Worm (Caenorhabditis elegans) whole organism, young adult: ENCODE results near the gene rad-51.
A peak's percentile ranks its signal among the peaks of the same experiment; 100 is the strongest.

Experiments used
- B0261.1 ChIP-seq: sonication (generic microtip); optimal IDR thresholded peaks from 2 replicates; lab custom pipeline; 2016; ENCODE audit warnings: mild to moderate bottlenecking, missing genetic modification characterization, moderate library complexity, missing compliant biosample characterization
- B0336.3 ChIP-seq: fragments of 200-800 bp; sonication (Bioruptor generic); IDR thresholded peaks from 2 replicates; pipeline ENCODE4 v1.3.6; 2022; ENCODE audit warnings: missing genetic modification characterization, missing compliant biosample characterization
- C06A6.2 ChIP-seq: fragments of 200-800 bp; sonication (Bioruptor generic); conservative IDR thresholded peaks from 2 replicates; pipeline ENCODE4 v1.3.6; 2022; ENCODE audit warnings: missing genetic modification characterization, missing compliant biosample characterization
- D2030.7 ChIP-seq: fragments of 200-800 bp; sonication (Bioruptor generic); IDR thresholded peaks from 2 replicates; pipeline ENCODE4 v1.3.6; 2022; ENCODE audit warnings: missing genetic modification reagents, missing genetic modification characterization, missing compliant biosample characterization
- Y53G8AR.9 ChIP-seq: fragments of 200-800 bp; sonication (Bioruptor generic); conservative IDR thresholded peaks from 2 replicates; pipeline ENCODE4 v1.3.6; 2022; ENCODE audit warnings: missing genetic modification reagents, missing genetic modification characterization, missing compliant biosample characterization
- aptf-2 ChIP-seq: fragments of 200-800 bp; sonication (Bioruptor generic); conservative IDR thresholded peaks from 2 replicates; pipeline ENCODE4 v1.3.6; 2022; ENCODE audit warnings: missing genetic modification reagents, missing genetic modification characterization, missing compliant biosample characterization
- atf-7 ChIP-seq: sonication (generic microtip); optimal IDR thresholded peaks from 2 replicates; lab custom pipeline; 2017; ENCODE audit warnings: mild to moderate bottlenecking, missing genetic modification characterization, missing compliant biosample characterization
- ceh-58 ChIP-seq: fragments of 200-800 bp; sonication (Bioruptor generic); IDR thresholded peaks from 2 replicates; pipeline ENCODE4 v1.3.6; 2022; ENCODE audit warnings: missing genetic modification characterization, missing compliant biosample characterization
- die-1 ChIP-seq: sonication (generic microtip); optimal IDR thresholded peaks from 2 replicates; lab custom pipeline; 2016; ENCODE audit warnings: missing genotype, mild to moderate bottlenecking, missing genetic modification characterization, missing compliant biosample characterization
- dox-1 ChIP-seq: fragments of 200-800 bp; sonication (Bioruptor generic); IDR thresholded peaks from 2 replicates; pipeline ENCODE4 v1.3.6; 2022; ENCODE audit warnings: missing genetic modification reagents, missing genetic modification characterization, missing compliant biosample characterization
- dpl-1 ChIP-seq: fragments of 150-350 bp; optimal IDR thresholded peaks from 2 replicates; lab custom pipeline; 2014; ENCODE audit warnings: missing biosample characterization, missing genetic modification reagents, missing genetic modification characterization
- ets-4 ChIP-seq: fragments of 200-800 bp; sonication (Bioruptor generic); optimal IDR thresholded peaks from 2 replicates; lab custom pipeline; 2018; ENCODE audit warnings: mild to moderate bottlenecking, missing genetic modification characterization, missing compliant biosample characterization
- hlh-26 ChIP-seq: fragments of 200-800 bp; sonication (Bioruptor generic); conservative IDR thresholded peaks from 2 replicates; pipeline ENCODE4 v1.3.6; 2022; ENCODE audit warnings: missing genetic modification reagents, missing genetic modification characterization, missing compliant biosample characterization
- hmg-20 ChIP-seq: fragments of 200-800 bp; sonication (Bioruptor generic); IDR thresholded peaks from 2 replicates; pipeline ENCODE4 v1.3.6; 2022; ENCODE audit warnings: missing genetic modification reagents, missing genetic modification characterization, missing compliant biosample characterization
- hrde-1 ChIP-seq: sonication (generic microtip); optimal IDR thresholded peaks from 2 replicates; lab custom pipeline; 2016; ENCODE audit warnings: missing genetic modification characterization, mild to moderate bottlenecking, missing compliant biosample characterization, moderate library complexity, missing genotype, missing genetic modification reagents, borderline replicate concordance
- let-607 ChIP-seq, 2 experiments: fragments of 200-800 bp in 1 of 2; sonication (Bioruptor generic) in 1 of 2; sonication (generic microtip) in 1 of 2; optimal IDR thresholded peaks; 2 replicates each; lab custom pipeline; 2016 to 2018; ENCODE audit warnings: mild to moderate bottlenecking in 2 of 2, missing compliant biosample characterization in 2 of 2, missing genetic modification characterization in 2 of 2, moderate library complexity in 2 of 2, missing genotype in 1 of 2
- lin-40 ChIP-seq: sonication (generic microtip); optimal IDR thresholded peaks from 2 replicates; lab custom pipeline; 2016; ENCODE audit warnings: missing genetic modification characterization, mild to moderate bottlenecking, missing compliant biosample characterization, missing genotype, missing genetic modification reagents
- lir-1 ChIP-seq: fragments of 200-800 bp; sonication (Bioruptor generic); conservative IDR thresholded peaks from 2 replicates; pipeline ENCODE4 v1.3.6; 2022; ENCODE audit warnings: missing genetic modification reagents, missing genetic modification characterization, missing compliant biosample characterization
- lsl-1 ChIP-seq: fragments of 200-800 bp; sonication (Bioruptor generic); optimal IDR thresholded peaks from 2 replicates; lab custom pipeline; 2018; ENCODE audit warnings: mild to moderate bottlenecking, missing genetic modification characterization, moderate library complexity, missing compliant biosample characterization
- madf-10 ChIP-seq: sonication (generic microtip); optimal IDR thresholded peaks from 2 replicates; lab custom pipeline; 2016; ENCODE audit warnings: mild to moderate bottlenecking, missing genetic modification characterization, missing compliant biosample characterization
- madf-3 ChIP-seq: fragments of 200-800 bp; sonication (Bioruptor generic); IDR thresholded peaks from 2 replicates; pipeline ENCODE4 v1.3.6; 2022; ENCODE audit warnings: missing genetic modification reagents, missing genetic modification characterization, missing compliant biosample characterization
- mcd-1 ChIP-seq: fragments of 200-800 bp; sonication (Bioruptor generic); IDR thresholded peaks from 2 replicates; pipeline ENCODE4 v1.3.6; 2022; ENCODE audit warnings: missing genetic modification reagents, missing genetic modification characterization, missing compliant biosample characterization
- mxl-1 ChIP-seq: sonication (generic microtip); optimal IDR thresholded peaks from 2 replicates; lab custom pipeline; 2016; ENCODE audit warnings: missing genetic modification characterization, missing compliant biosample characterization
- nhr-179 ChIP-seq: sonication (generic microtip); optimal IDR thresholded peaks from 2 replicates; lab custom pipeline; 2016; ENCODE audit warnings: mild to moderate bottlenecking, missing genetic modification characterization, missing compliant biosample characterization
- nhr-27 ChIP-seq: fragments of 200-800 bp; sonication (Bioruptor generic); optimal IDR thresholded peaks from 2 replicates; lab custom pipeline; 2018; ENCODE audit warnings: mild to moderate bottlenecking, missing genetic modification characterization, moderate library complexity, missing compliant biosample characterization
- nhr-80 ChIP-seq: sonication (generic microtip); optimal IDR thresholded peaks from 2 replicates; lab custom pipeline; 2016; ENCODE audit warnings: missing genetic modification characterization, missing compliant biosample characterization
- sdz-38 ChIP-seq: sonication (generic microtip); optimal IDR thresholded peaks from 2 replicates; lab custom pipeline; 2016; ENCODE audit warnings: missing genotype, missing genetic modification characterization, missing compliant biosample characterization
- snpc-1.1 ChIP-seq: sonication (generic microtip); optimal IDR thresholded peaks from 2 replicates; lab custom pipeline; 2017; ENCODE audit warnings: missing genetic modification characterization, mild to moderate bottlenecking, missing compliant biosample characterization, antibody characterized with exemption, moderate library complexity, missing genotype, missing genetic modification reagents; ENCODE audit not compliant: insufficient read depth
- tbp1 ChIP-seq: fragments of 200-800 bp; sonication (Bioruptor generic); optimal IDR thresholded peaks from 2 replicates; lab custom pipeline; 2018; ENCODE audit warnings: mild to moderate bottlenecking, missing genetic modification characterization, missing compliant biosample characterization
- tbx-9 ChIP-seq: sonication (generic microtip); optimal IDR thresholded peaks from 2 replicates; lab custom pipeline; 2016; ENCODE audit warnings: borderline replicate concordance, missing genetic modification characterization, inconsistent platforms, missing compliant biosample characterization
- tlf-1 ChIP-seq: fragments of 200-800 bp; sonication (Bioruptor generic); optimal IDR thresholded peaks from 2 replicates; lab custom pipeline; 2018; ENCODE audit warnings: mild to moderate bottlenecking, missing genetic modification characterization, missing compliant biosample characterization
- ztf-22 ChIP-seq: fragments of 200-800 bp; sonication (Bioruptor generic); optimal IDR thresholded peaks from 2 replicates; lab custom pipeline; 2018; ENCODE audit warnings: mild to moderate bottlenecking, missing genetic modification characterization, moderate library complexity, missing compliant biosample characterization
- ztf-28 ChIP-seq: fragments of 200-800 bp; sonication (Bioruptor generic); IDR thresholded peaks from 2 replicates; pipeline ENCODE4 v1.3.6; 2022; ENCODE audit warnings: missing genetic modification reagents, missing genetic modification characterization, missing compliant biosample characterization

The rad-51 gene

DNA sequence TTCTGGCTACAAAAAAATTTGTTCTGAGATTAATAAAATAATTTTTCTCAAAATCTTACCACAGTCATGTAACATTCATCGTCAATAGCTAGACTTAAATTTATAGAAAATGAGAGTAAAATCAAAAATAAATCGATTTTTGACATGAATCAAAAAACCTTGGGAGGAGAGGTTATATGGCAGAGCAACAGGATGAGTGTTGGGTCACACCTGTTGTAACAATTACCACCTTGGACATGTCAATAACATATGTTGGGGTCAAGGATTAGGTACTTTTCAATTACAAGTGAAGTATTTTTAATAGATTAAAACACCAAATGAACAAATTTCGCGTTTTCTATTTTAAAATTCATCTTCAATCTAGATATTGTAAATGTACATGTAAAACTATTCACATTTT, 42.4 kb downstream of the rad-51 start, which contains the start of gene lipl-7:
Gene lipl-7 (minus strand): TSS at position 165 of the 400 bp plus-strand sequence.
- no peak for TF ChIP-seq Y53G8AR.9 (GFP tag; lab: Robert Waterston, UW)
- TF ChIP-seq sdz-38, result no peak
- no peak for TF ChIP-seq tbp1 (GFP tag; lab: Kevin White, UChicago)
- TF ChIP-seq nhr-179 (tag; lab: Kevin White, UChicago), result no peak
- TF ChIP-seq mxl-1, result no peak
- TF ChIP-seq, all 124 proteins: peak for 0

DNA sequence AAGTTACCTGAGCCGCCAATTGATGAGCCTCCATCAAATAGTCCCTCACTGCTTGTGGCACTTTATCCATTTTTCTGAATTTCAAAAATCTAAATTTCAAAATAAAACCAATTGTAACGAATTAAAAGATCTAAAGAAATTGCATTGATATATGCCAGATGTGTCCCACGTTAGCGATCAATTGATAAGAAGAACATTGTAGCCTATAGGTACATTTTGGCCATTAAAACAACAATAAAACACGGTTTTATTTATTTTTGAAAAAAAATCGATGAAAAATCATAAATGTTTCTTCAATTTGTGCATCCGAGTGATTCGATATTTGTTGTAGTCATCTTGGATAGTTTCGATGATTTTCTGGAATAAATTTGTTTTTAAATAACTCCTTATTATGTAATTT, 45.0 kb downstream of the rad-51 start, which contains the start of gene ech-8:
Gene ech-8 (minus strand): TSS at position 132 of the 400 bp plus-strand sequence.
- TF ChIP-seq nhr-27 (tag; lab: Kevin White, UChicago) (no peak), lin-40 (tag; lab: Kevin White, UChicago) (no peak), lsl-1 (GFP tag; lab: Kevin White, UChicago) (no peak), dox-1 (GFP tag; lab: Robert Waterston, UW) (no peak), madf-10 (tag; lab: Kevin White, UChicago) (no peak), B0261.1 (no peak), die-1 (no peak), hlh-26 (GFP tag; lab: Robert Waterston, UW) (no peak), lir-1 (GFP tag; lab: Robert Waterston, UW) (no peak), atf-7 (tag; lab: Kevin White, UChicago) (no peak), madf-3 (GFP tag; lab: Robert Waterston, UW) (no peak)

ce11 chrIV:10236106-10236505, 47.9 kb downstream of the rad-51 start:
- TF ChIP-seq ets-4 (GFP tag; lab: Kevin White, UChicago) (peak; percentile 52), nhr-80 (tag; lab: Kevin White, UChicago) (peak; percentile 68), madf-3 (GFP tag; lab: Robert Waterston, UW) (no peak), snpc-1.1 (no peak), let-607 (tag; optimal IDR thresholded peaks at IDR 0.05; lab: Kevin White, UChicago) (peak in 1 of 2 experiments; percentile 12)

- TF ChIP-seq hrde-1, result no peak
- TF ChIP-seq tlf-1, result no peak
- no peak for TF ChIP-seq hmg-20
- TF ChIP-seq mxl-1, result no peak
- no peak for TF ChIP-seq ztf-22 (GFP tag; lab: Kevin White, UChicago)
- no peak for TF ChIP-seq dpl-1 (GFP tag; lab: Kevin White, UChicago)
- TF ChIP-seq B0336.3 (GFP tag; lab: Robert Waterston, UW), result no peak
- TF ChIP-seq mcd-1, result no peak
- no peak for TF ChIP-seq aptf-2 (GFP tag; lab: Robert Waterston, UW)
- no peak for TF ChIP-seq D2030.7
Observed at ce11 chrIV:10235279-10235829, 48.7 kb downstream of the rad-51 start, which contains the start of gene ech-9. TSS of gene ech-9 (minus strand) at chrIV:10235329.

DNA sequence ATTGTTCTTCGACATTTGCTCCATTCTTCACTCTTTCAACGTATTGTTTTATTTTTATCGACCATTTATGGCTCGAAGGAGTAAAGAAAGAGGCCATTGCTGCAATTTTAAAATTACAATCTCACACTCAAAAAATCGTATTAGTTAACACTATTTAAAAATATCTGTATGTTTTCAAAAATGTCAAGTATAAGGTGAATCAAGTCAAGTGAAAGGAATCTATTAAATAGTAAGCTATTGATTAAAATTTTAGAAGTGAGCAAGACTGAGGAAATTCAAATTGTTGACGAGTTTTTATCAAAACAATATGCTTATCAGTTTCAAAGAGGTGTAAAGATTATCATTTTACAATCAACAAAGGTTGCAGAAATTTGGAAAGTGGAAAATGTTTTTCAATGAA, 51.6 kb downstream of the rad-51 start, which contains the start of gene F01G10.4:
Gene F01G10.4 (minus strand): TSS at position 101 of the 400 bp plus-strand sequence.
- TF ChIP-seq ceh-58 (GFP tag; lab: Robert Waterston, UW) (no peak), tbx-9 (no peak), ztf-28 (no peak), C06A6.2 (GFP tag; lab: Robert Waterston, UW) (no peak)
